Fruit fly (Drosophila melanogaster) whole organism, adult: ENCODE data around the gene CG11122.

Source experiments
- CG11617 ChIP-seq: fragments of 200-800 bp; sonication (Bioruptor generic); optimal IDR thresholded peaks from 2 replicates; lab custom pipeline; 2017; ENCODE audit warnings: mild to moderate bottlenecking, missing biosample characterization, missing genetic modification reagents, missing genetic modification characterization
- CG12768 ChIP-seq: fragments of 200-800 bp; sonication (Bioruptor generic); optimal IDR thresholded peaks from 2 replicates; lab custom pipeline; 2017; ENCODE audit warnings: missing biosample characterization, missing genetic modification characterization, mild to moderate bottlenecking, moderate library complexity, missing genetic modification reagents
- CG1620 ChIP-seq: fragments of 200-800 bp; sonication (Bioruptor generic); optimal IDR thresholded peaks from 2 replicates; lab custom pipeline; 2016; ENCODE audit warnings: missing biosample characterization, missing genetic modification characterization
- CG33017 ChIP-seq: fragments of 200-800 bp; sonication (Bioruptor generic); optimal IDR thresholded peaks from 2 replicates; lab custom pipeline; 2018; ENCODE audit warnings: missing biosample characterization, mild to moderate bottlenecking, missing genetic modification characterization, moderate library complexity
- CG5204 ChIP-seq: fragments of 200-800 bp; sonication (Bioruptor generic); optimal IDR thresholded peaks from 2 replicates; lab custom pipeline; 2016; ENCODE audit warnings: missing biosample characterization, missing genetic modification characterization
- Crg-1 ChIP-seq: fragments of 200-800 bp; sonication (Bioruptor generic); optimal IDR thresholded peaks from 2 replicates; lab custom pipeline; 2016; ENCODE audit warnings: missing biosample characterization, missing genetic modification characterization
- kay ChIP-seq: fragments of 200-800 bp; sonication (Bioruptor generic); peaks from one replicate; lab custom pipeline; 2016; ENCODE audit warnings: missing biosample characterization, missing genetic modification characterization, borderline replicate concordance
- ovo ChIP-seq: fragments of 200-800 bp; sonication (Bioruptor generic); optimal IDR thresholded peaks from 2 replicates; lab custom pipeline; 2016; ENCODE audit warnings: missing biosample characterization, missing genetic modification characterization
- pad ChIP-seq: fragments of 200-800 bp; sonication (Bioruptor generic); optimal IDR thresholded peaks from 3 replicates; lab custom pipeline; 2017; ENCODE audit warnings: missing biosample characterization, missing genetic modification characterization, mild to moderate bottlenecking, moderate library complexity, missing genetic modification reagents
- toe ChIP-seq: fragments of 200-800 bp; sonication (Bioruptor generic); optimal IDR thresholded peaks from 2 replicates; lab custom pipeline; 2016; ENCODE audit warnings: missing biosample characterization, missing genetic modification characterization

DNA sequence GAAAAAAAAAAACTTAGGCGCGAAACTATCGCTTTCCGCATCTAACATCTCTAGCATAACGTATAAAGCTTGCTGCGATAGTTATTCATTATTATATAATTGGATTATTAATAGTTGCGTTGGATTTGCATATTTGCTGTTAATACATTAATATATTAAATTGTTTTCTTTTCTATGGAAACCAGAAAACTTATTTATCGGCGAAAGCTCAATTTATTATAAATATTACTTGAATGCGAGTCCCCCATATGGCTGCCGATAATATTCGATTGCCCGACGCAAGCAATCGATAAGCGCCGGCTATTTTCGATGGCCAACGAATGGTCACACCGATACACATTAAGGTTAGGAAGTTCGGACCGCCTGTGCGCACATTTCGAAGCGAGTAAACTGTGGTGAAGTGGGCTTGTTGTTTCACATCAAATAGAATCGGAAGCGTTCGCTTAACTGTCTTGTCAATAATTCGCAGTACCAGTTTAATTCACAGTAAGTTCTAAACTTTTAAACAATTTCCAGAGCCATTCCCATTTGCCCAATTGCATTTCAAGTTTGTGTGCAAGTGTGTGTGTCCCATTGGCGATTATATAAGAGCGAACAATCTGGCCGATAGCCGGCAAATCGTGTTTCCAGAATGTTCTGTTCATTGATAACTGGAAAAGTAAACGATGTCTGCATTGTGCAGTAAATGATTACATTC lies 16.2 kb downstream of the CG11122 start, which contains the start of gene Hsp60A:
- TF ChIP-seq CG5204 (GFP tag; lab: Kevin White, UChicago), result no peak
- TF ChIP-seq ovo (GFP tag; lab: Kevin White, UChicago), result peak; percentile 61
- TF ChIP-seq kay (GFP tag; lab: Kevin White, UChicago), result no peak
- TF ChIP-seq Crg-1 (GFP tag; lab: Kevin White, UChicago), result peak; percentile 14
- no peak for TF ChIP-seq CG12768
- peak; percentile 37 for TF ChIP-seq pad
- peak; percentile 33 for TF ChIP-seq toe (GFP tag; lab: Kevin White, UChicago)
- TF ChIP-seq CG33017 (tag; lab: Kevin White, UChicago), result peak; percentile 12
- TF ChIP-seq CG1620 (GFP tag; lab: Kevin White, UChicago), result peak; percentile 73
- no peak for TF ChIP-seq CG11617
